Worm (Caenorhabditis elegans): ENCODE measurements around the gene symk-1.
A peak's percentile ranks its signal among the peaks of the same experiment; 100 is the strongest.

symk-1 gene

DNA sequence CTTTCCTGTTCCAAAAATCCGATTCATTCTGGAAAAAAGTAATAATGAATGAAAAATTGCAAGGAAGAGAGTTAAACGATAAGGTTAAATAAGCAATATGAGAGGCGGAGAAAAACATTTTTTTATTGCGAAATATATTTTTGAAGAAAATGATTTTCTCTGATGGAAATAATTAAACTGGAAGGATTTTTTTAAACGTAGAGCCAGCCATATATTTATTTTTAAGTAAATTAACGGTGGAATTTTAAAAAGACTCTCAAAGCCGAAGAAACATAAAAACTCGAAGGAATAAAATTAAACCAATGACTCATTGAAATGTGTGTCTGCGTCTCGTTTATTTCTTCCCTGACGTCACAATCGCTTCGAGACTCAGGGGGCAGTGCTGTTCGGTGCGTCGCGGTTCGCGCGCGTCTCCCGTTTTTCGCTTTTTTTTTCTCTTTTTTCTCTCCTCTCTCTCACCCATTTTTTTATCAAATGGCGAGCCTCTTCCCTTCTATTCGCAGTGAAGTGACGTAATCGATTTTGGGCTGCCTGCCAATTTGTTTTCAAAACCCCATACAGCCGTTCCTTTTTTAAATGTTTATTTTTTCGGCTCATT is 36.1 kb downstream of the symk-1 start, which contains the start of gene vps-60 (continued):
- TF ChIP-seq F55B11.4 (tag; optimal IDR thresholded peaks at IDR 0.05; ENCODE audit: borderline replicate concordance, insufficient read depth) (no peak), snpc-1.1 (tag; optimal IDR thresholded peaks at IDR 0.05; ENCODE audit: insufficient read depth) (peak; percentile 45), hsf-1 (GFP tag; IDR thresholded peaks at IDR 0.05) (no peak), F39B2.1 (GFP tag; IDR thresholded peaks at IDR 0.05) (no peak), nfya-1 (tag; optimal IDR thresholded peaks at IDR 0.05; ENCODE audit: borderline replicate concordance, insufficient read depth) (no peak), mes-4 (tag; optimal IDR thresholded peaks at IDR 0.05) (no peak), ceh-79 (tag; optimal IDR thresholded peaks at IDR 0.05) (no peak), ztf-22 (GFP tag; optimal IDR thresholded peaks at IDR 0.05) (peak; percentile 63), Y95B8A.8 (GFP tag; IDR thresholded peaks at IDR 0.05) (peak; percentile 83), ztf-26 (tag; optimal IDR thresholded peaks at IDR 0.05) (peak; percentile 90), zfh-2 (GFP tag; conservative IDR thresholded peaks at IDR 0.05) (peak; percentile 97), T07F8.4 (tag; optimal IDR thresholded peaks at IDR 0.05) (no peak), sea-2 (GFP tag; IDR thresholded peaks at IDR 0.05) (no peak), hmg-1.2 (GFP tag; IDR thresholded peaks at IDR 0.05) (peak; percentile 77), nhr-179 (tag; optimal IDR thresholded peaks at IDR 0.05) (no peak), B0019.2 (GFP tag; conservative IDR thresholded peaks at IDR 0.05) (no peak), hlh-12 (tag; optimal IDR thresholded peaks at IDR 0.05) (no peak), Y53G8AR.9 (GFP tag; conservative IDR thresholded peaks at IDR 0.05) (peak; percentile 86), dox-1 (GFP tag; IDR thresholded peaks at IDR 0.05) (peak; percentile 89), F37B4.10 (GFP tag; IDR thresholded peaks at IDR 0.05) (no peak), aptf-3 (GFP tag; IDR thresholded peaks at IDR 0.05) (no peak), nfyb-1 (GFP tag; IDR thresholded peaks at IDR 0.05) (peak; percentile 78), athp-1 (tag; optimal IDR thresholded peaks at IDR 0.05) (peak; percentile 81), lsl-1 (GFP tag; optimal IDR thresholded peaks at IDR 0.05) (peak; percentile 62), repo-1 (tag; optimal IDR thresholded peaks at IDR 0.05) (peak; percentile 20), him-1 (tag; optimal IDR thresholded peaks at IDR 0.05) (no peak), lin-26 (GFP tag; IDR thresholded peaks at IDR 0.05) (peak; percentile 55), hlh-26 (GFP tag; conservative IDR thresholded peaks at IDR 0.05) (no peak), ceh-91 (GFP tag; IDR thresholded peaks at IDR 0.05) (peak; percentile 75), unc-130 (GFP tag; optimal IDR thresholded peaks at IDR 0.05) (peak; percentile 14), ekl-4 (GFP tag; IDR thresholded peaks at IDR 0.05) (peak; percentile 88), tlf-1 (GFP tag; optimal IDR thresholded peaks at IDR 0.05) (peak; percentile 80), ceh-100 (GFP tag; IDR thresholded peaks at IDR 0.05) (peak; percentile 57; the same call in 1 of the 2 replicates), T26A5.8 (tag; optimal IDR thresholded peaks at IDR 0.05) (no peak), K11D2.4 (GFP tag; IDR thresholded peaks at IDR 0.05) (peak; percentile 92), ets-4 (GFP tag; optimal IDR thresholded peaks at IDR 0.05) (no peak), egl-18 (GFP tag; IDR thresholded peaks at IDR 0.05) (0 out of 2 replicates have a peak, but pooled peaks have one; percentile 29), akir-1 (GFP tag; optimal IDR thresholded peaks at IDR 0.05) (no peak), nhr-27 (tag; optimal IDR thresholded peaks at IDR 0.05) (no peak), F52B5.7 (tag; optimal IDR thresholded peaks at IDR 0.05) (no peak), Y56A3A.18 (GFP tag; IDR thresholded peaks at IDR 0.05) (peak; percentile 70; the same call in 1 of the 2 replicates), sptf-2 (GFP tag; optimal IDR thresholded peaks at IDR 0.05) (no peak), ama-1 (optimal IDR thresholded peaks at IDR 0.05) (no peak), ama-1 (GFP tag; optimal IDR thresholded peaks at IDR 0.05) (peak in 1 of 2 experiments; percentile 11), attf-6 (GFP tag; IDR thresholded peaks at IDR 0.05) (no peak), rpc-1 (optimal IDR thresholded peaks at IDR 0.05) (no peak), rpc-1 (tag; optimal IDR thresholded peaks at IDR 0.05) (no peak), zim-3 (tag; optimal IDR thresholded peaks at IDR 0.05) (no peak), dpl-1 (GFP tag; optimal IDR thresholded peaks at IDR 0.05) (peak; percentile 70), pbrm-1 (GFP tag; IDR thresholded peaks at IDR 0.05) (peak; percentile 78; the same call in 1 of the 2 replicates)
